Worm (Caenorhabditis elegans) whole organism, L3 larva: ENCODE data around the gene K12H6.7.

Source experiments
- nhr-11 ChIP-seq: fragments of 150-350 bp; optimal IDR thresholded peaks from 2 replicates; lab custom pipeline; 2014; ENCODE audit warnings: missing biosample characterization, missing genetic modification characterization
- nhr-76 ChIP-seq: fragments of 150-350 bp; sonication (generic microtip); optimal IDR thresholded peaks from 5 replicates; lab custom pipeline; 2014; ENCODE audit warnings: missing biosample characterization, missing genetic modification characterization
- pha-4 ChIP-seq: fragments of 150-350 bp; optimal IDR thresholded peaks from 2 replicates; lab custom pipeline; 2014; ENCODE audit warnings: missing biosample characterization, missing genetic modification reagents, missing genetic modification characterization

DNA sequence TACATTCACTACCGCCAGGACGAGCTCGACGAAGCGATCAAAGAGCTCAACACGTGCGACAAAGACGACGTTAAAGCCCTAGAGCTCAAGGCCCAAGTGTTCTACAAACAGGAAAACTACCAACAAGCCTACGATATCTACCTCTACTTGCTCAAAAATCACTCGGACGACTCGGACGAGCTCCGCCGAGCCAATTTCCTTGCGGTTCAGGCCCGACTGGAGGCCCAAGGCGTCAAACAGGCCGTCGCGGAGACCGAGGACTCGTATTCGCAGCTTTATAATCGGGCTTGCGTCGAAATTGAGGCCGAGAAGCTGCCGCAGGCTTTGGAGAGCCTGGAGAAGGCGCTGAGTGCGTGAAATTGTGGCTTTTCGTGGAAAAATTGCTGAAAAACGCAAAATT is 48.9 kb downstream of the K12H6.7 start:
- TF ChIP-seq pha-4 (no peak), nhr-11 (tag; lab: Kevin White, UChicago) (no peak), nhr-76 (tag; lab: Kevin White, UChicago) (no peak)
